Worm (Caenorhabditis elegans) whole organism, L1 larva: Measurements from ENCODE around the gene srt-50.

ENCODE experiments used
- C04F5.9 ChIP-seq: sonication (generic microtip); optimal IDR thresholded peaks from 2 replicates; lab custom pipeline; 2016; ENCODE audit warnings: missing genetic modification characterization, missing compliant biosample characterization
- aly-2 ChIP-seq: fragments of 150-350 bp; optimal IDR thresholded peaks from 2 replicates; lab custom pipeline; 2014; ENCODE audit warnings: missing biosample characterization, missing genetic modification characterization
- ama-1 ChIP-seq: fragments of 150-350 bp; optimal IDR thresholded peaks from 2 replicates; lab custom pipeline; 2014
- blmp-1 ChIP-seq: fragments of 150-350 bp; optimal IDR thresholded peaks from 2 replicates; lab custom pipeline; 2014; ENCODE audit warnings: missing biosample characterization, missing genetic modification characterization
- ceh-8 ChIP-seq: fragments of 200-800 bp; sonication (Bioruptor generic); optimal IDR thresholded peaks from 2 replicates; lab custom pipeline; 2018; ENCODE audit warnings: mild to moderate bottlenecking, missing genetic modification characterization, moderate library complexity, missing compliant biosample characterization
- ceh-90 ChIP-seq: sonication (generic microtip); optimal IDR thresholded peaks from 2 replicates; lab custom pipeline; 2016; ENCODE audit warnings: missing genetic modification characterization, missing compliant biosample characterization
- dpl-1 ChIP-seq, 3 experiments: fragments of 150-350 bp in 2 of 3; sonication (generic microtip) in 1 of 3; optimal IDR thresholded peaks; 2 replicates each; lab custom pipeline; 2014 to 2017; ENCODE audit warnings: missing biosample characterization in 3 of 3, missing genetic modification characterization in 3 of 3, missing genetic modification reagents in 3 of 3
- dsc-1 ChIP-seq: sonication (generic microtip); optimal IDR thresholded peaks from 2 replicates; lab custom pipeline; 2016; ENCODE audit warnings: mild to moderate bottlenecking, missing genetic modification characterization, missing compliant biosample characterization
- efl-1 ChIP-seq, 4 experiments: fragments of 150-350 bp; optimal IDR thresholded peaks in 3 of 4; peaks in 1 of 4; 1 replicate in 1 of 4; 2 replicates in 3 of 4; lab custom pipeline; 2014; ENCODE audit warnings: missing biosample characterization in 2 of 4, missing genetic modification characterization in 2 of 4, missing genetic modification reagents in 2 of 4
- ets-5 ChIP-seq: fragments of 200-800 bp; sonication (Bioruptor generic); IDR thresholded peaks from 2 replicates; pipeline ENCODE4 v1.3.6; 2022; ENCODE audit warnings: missing genetic modification characterization, missing compliant biosample characterization
- grh-1 ChIP-seq: fragments of 200-800 bp; sonication (Bioruptor generic); IDR thresholded peaks from 2 replicates; pipeline ENCODE4 v1.3.6; 2022; ENCODE audit warnings: missing genetic modification reagents, missing genetic modification characterization, missing compliant biosample characterization
- hlh-17 ChIP-seq: fragments of 200-800 bp; sonication (Bioruptor generic); optimal IDR thresholded peaks from 2 replicates; lab custom pipeline; 2018; ENCODE audit warnings: missing genetic modification characterization, mild to moderate bottlenecking, missing compliant biosample characterization, moderate library complexity, borderline replicate concordance
- hpl-2 ChIP-seq: fragments of 150-350 bp; optimal IDR thresholded peaks from 2 replicates; lab custom pipeline; 2014; ENCODE audit warnings: missing biosample characterization, missing genetic modification reagents, missing genetic modification characterization
- lsy-2 ChIP-seq, 2 experiments: fragments of 150-350 bp; optimal IDR thresholded peaks; 2 replicates each; lab custom pipeline; 2014; ENCODE audit warnings: missing biosample characterization in 2 of 2, missing genetic modification characterization in 2 of 2
- nhr-71 ChIP-seq: sonication (generic microtip); optimal IDR thresholded peaks from 2 replicates; lab custom pipeline; 2016; ENCODE audit warnings: mild to moderate bottlenecking, missing genetic modification characterization, moderate library complexity, missing compliant biosample characterization
- nhr-76 ChIP-seq: sonication (generic microtip); optimal IDR thresholded peaks from 2 replicates; lab custom pipeline; 2017; ENCODE audit warnings: missing biosample characterization, missing genetic modification characterization
- nhr-77 ChIP-seq: fragments of 150-350 bp; optimal IDR thresholded peaks from 2 replicates; lab custom pipeline; 2014; ENCODE audit warnings: missing biosample characterization, missing genetic modification characterization
- nhr-84 ChIP-seq: sonication (generic microtip); optimal IDR thresholded peaks from 2 replicates; lab custom pipeline; 2017; ENCODE audit warnings: missing biosample characterization, missing genetic modification characterization
- nhr-85 ChIP-seq: sonication (generic microtip); peaks from one replicate; lab custom pipeline; 2016; ENCODE audit warnings: missing genetic modification characterization, inconsistent platforms, missing compliant biosample characterization
- nhr-90 ChIP-seq: sonication (generic microtip); optimal IDR thresholded peaks from 2 replicates; lab custom pipeline; 2016; ENCODE audit warnings: mild to moderate bottlenecking, missing genetic modification characterization, missing compliant biosample characterization; ENCODE audit not compliant: poor library complexity
- rnt-1 ChIP-seq: sonication (generic microtip); optimal IDR thresholded peaks from 2 replicates; lab custom pipeline; 2016; ENCODE audit warnings: mild to moderate bottlenecking, missing genetic modification characterization, moderate library complexity, missing compliant biosample characterization
- snpc-4 ChIP-seq: fragments of 150-350 bp; optimal IDR thresholded peaks from 2 replicates; lab custom pipeline; 2014; ENCODE audit warnings: missing biosample characterization, missing genetic modification characterization
- sptf-1 ChIP-seq: fragments of 150-350 bp; optimal IDR thresholded peaks from 2 replicates; lab custom pipeline; 2014; ENCODE audit warnings: missing biosample characterization, missing genetic modification characterization
- swsn-7 ChIP-seq: sonication (generic microtip); optimal IDR thresholded peaks from 2 replicates; lab custom pipeline; 2016; ENCODE audit warnings: missing genetic modification characterization, missing compliant biosample characterization
- tbx-2 ChIP-seq: sonication (generic microtip); optimal IDR thresholded peaks from 2 replicates; lab custom pipeline; 2016; ENCODE audit warnings: missing genetic modification characterization, missing compliant biosample characterization
- unc-86 ChIP-seq: sonication (generic microtip); optimal IDR thresholded peaks from 2 replicates; lab custom pipeline; 2016; ENCODE audit warnings: missing genetic modification characterization, missing compliant biosample characterization
- vab-15 ChIP-seq: sonication (generic microtip); optimal IDR thresholded peaks from 2 replicates; lab custom pipeline; 2017; ENCODE audit warnings: missing genotype, mild to moderate bottlenecking, missing genetic modification characterization, missing compliant biosample characterization
- ztf-4 ChIP-seq: fragments of 150-350 bp; optimal IDR thresholded peaks from 2 replicates; lab custom pipeline; 2014; ENCODE audit warnings: missing biosample characterization, missing genetic modification characterization

Gene srt-50

DNA sequence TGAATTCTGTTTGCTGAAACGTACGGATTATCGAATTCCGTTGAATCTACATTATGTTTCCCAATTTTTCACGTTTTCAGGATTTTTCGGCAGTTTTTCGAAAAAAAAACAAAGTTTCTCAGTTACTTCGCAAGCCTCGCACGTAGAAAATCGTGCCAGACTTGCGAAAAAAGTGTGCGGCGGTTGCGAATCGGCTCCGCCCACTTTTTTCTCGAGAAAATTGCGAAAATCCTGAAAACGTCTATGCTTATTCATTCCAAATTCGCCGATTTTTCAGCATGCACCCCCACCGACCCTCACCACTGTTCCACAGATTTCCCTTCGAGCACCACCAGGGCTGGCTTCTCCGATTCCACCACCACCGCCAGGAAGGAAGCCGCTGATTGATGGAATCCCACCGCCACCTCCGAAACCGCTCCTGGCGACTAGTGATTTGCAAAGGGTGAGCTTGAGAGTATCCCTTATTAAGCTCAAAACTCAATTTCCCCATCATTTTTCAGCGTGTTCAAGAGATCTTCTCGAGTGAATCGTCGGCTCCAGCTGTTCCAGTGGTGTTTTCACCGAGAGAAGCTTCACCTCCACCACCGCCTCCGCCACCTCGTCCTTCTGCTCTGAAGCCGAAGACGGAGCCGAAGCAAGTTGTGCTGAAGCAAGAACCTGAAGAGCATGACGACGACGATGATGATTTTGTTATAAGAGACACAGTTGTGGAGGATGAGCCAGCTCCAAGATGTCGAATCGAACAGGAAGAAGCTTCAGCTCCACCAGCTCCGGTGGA lies 32.1 kb upstream of the srt-50 start:
- no peak for TF ChIP-seq blmp-1 (tag; lab: Kevin White, UChicago)
- TF ChIP-seq grh-1 (GFP tag; lab: Robert Waterston, UW) = no peak
- no peak for TF ChIP-seq nhr-77 (tag; lab: Kevin White, UChicago)
- no peak for TF ChIP-seq swsn-7 (tag; lab: Kevin White, UChicago)
- TF ChIP-seq ceh-8 = peak; percentile 8
- no peak for TF ChIP-seq efl-1 (optimal IDR thresholded peaks at IDR 0.05; lab: Kevin White, UChicago)
- peak in 1 of 2 experiments; percentile 14 for TF ChIP-seq efl-1 (GFP tag; optimal IDR thresholded peaks at IDR 0.05 in 1 of 2; lab: Kevin White, UChicago)

DNA sequence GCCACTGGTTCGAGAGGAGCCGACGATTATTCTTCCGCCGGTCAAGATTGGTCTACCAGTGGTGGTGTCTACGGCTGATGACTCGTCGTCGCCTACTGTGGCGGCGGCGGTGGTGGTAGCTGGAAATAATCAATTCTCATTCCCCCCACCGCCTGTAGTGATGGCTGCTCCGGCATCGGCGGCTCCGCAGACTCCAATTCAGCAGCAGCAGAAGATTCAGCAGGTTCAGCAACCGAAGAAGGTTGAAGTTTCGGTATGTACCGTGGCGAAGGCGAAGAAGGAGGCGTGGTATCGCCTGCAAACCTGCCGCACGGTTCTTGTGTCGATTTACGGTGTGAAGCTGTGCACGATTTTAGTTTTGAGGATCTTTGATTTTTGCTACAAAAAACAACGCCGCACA lies 28.3 kb upstream of the srt-50 start:
- TF ChIP-seq unc-86 = no peak
- no peak for TF ChIP-seq efl-1 (optimal IDR thresholded peaks at IDR 0.05; lab: Kevin White, UChicago)
- TF ChIP-seq efl-1 (GFP tag; optimal IDR thresholded peaks at IDR 0.05 in 1 of 2; lab: Kevin White, UChicago) = peak in 1 of 2 experiments; percentile 14
- TF ChIP-seq, all 84 proteins: peak for 1

DNA sequence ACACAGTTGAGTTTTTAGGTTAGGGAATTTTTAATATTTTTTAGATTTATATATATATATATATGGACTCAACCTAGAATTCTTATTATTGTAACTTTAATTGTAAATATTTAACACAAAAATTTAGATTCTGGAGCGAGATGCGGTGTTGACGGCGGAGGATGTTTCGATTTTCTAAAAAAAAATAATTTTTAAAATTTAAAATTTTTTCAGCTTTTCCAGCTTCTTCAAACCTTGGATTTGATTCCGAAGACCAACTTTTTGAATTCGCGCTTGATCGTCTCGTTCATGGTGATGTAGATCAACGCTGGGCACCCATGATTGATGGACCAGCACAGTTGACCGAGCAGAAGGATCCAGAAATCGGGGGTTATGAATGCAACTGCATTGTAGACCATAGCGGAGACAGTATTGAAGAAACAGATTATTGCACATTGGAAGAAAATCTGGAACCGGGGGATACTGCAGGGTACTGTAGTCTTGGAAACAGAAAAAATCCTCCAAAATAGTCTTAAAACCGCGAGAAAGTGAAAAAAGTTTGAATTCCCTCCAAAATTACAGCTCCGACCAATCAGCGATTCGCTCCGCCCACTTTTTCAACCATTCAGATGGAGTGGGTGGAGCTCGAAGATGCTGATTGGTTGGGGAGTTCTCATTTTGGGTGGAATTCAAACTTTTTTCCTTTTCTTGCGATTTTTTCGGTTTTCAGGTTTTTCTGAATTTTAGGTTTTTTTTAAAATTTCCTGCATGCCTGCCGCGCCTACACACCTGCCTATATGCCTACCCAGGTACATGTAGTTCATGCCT lies 25.0 kb upstream of the srt-50 start:
- TF ChIP-seq rnt-1 (tag; lab: Kevin White, UChicago) = peak; percentile 9
- peak; percentile 64 for TF ChIP-seq nhr-85 (tag; lab: Kevin White, UChicago)
- TF ChIP-seq efl-1 (optimal IDR thresholded peaks at IDR 0.05; lab: Kevin White, UChicago) = peak; percentile 17 to 60
- TF ChIP-seq efl-1 (GFP tag; optimal IDR thresholded peaks at IDR 0.05 in 1 of 2; lab: Kevin White, UChicago) = peak; percentile 73 to 86
- TF ChIP-seq nhr-90 (tag; lab: Kevin White, UChicago) = peak; percentile 16
- peak; percentile 42 for TF ChIP-seq ama-1 (lab: Kevin White, UChicago)
- peak; percentile 32; the same call in 1 of the 2 replicates for TF ChIP-seq grh-1 (GFP tag; lab: Robert Waterston, UW)
- TF ChIP-seq dpl-1 (GFP tag; optimal IDR thresholded peaks at IDR 0.05; lab: Kevin White, UChicago) = peak in 2 of 3 experiments; percentile 29 to 35
- TF ChIP-seq nhr-76 (tag; lab: Kevin White, UChicago) = no peak
- peak; percentile 56 for TF ChIP-seq nhr-71 (tag; lab: Kevin White, UChicago)
- peak; percentile 91 for TF ChIP-seq aly-2 (tag; lab: Kevin White, UChicago)
- TF ChIP-seq lsy-2 (tag; optimal IDR thresholded peaks at IDR 0.05; lab: Kevin White, UChicago) = no peak
- TF ChIP-seq ztf-4 (tag; lab: Kevin White, UChicago) = peak; percentile 71
- TF ChIP-seq ets-5 (GFP tag; lab: Robert Waterston, UW) = no peak
- TF ChIP-seq, all 84 proteins: peak for 10

DNA sequence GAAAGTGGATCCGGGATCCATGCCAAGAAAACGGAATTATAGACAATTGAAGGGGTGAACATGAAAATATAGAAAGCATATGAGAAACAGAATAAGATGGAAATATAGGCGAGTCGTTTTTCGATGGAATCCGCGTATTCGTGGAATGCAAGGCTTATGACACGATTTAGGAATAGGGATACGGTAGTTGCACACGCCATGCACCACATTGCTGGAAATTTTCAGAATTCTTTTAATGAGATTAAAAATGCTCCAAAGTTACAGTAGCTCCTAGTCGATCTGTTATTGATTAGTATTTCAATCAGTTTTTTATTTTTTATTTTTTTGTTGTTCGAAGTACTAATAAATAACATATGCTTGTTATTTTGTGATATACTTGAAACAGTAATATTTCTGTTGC lies 23.4 kb upstream of the srt-50 start:
- TF ChIP-seq snpc-4 (no peak), efl-1 (optimal IDR thresholded peaks at IDR 0.05; lab: Kevin White, UChicago) (no peak), efl-1 (GFP tag; optimal IDR thresholded peaks at IDR 0.05 in 1 of 2; lab: Kevin White, UChicago) (peak in 1 of 2 experiments; percentile 82)

DNA sequence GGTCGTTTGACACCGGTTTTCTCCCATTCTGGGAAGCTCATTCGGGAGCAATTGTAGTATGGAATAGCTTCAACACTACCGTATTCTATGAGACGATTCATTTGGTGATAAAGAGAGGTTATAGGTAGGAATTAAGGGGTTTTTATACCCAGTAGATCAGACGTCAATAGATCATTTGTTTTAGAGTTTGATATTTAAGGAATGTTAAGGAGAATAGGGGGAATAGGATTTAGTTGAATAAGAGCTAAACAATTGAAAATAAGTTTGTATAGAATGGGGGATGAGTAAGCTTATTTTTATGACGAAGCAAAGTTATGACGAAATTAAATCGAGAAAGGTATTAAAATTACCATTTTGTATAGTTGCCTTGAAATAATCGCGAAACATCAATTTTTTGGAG lies 21.2 kb upstream of the srt-50 start, which contains the start of gene srt-47:
Gene srt-47 (minus strand): TSS at position 101 of the 400 bp plus-strand sequence.
- no peak for TF ChIP-seq nhr-77 (tag; lab: Kevin White, UChicago)
- TF ChIP-seq vab-15 (tag; lab: Kevin White, UChicago) = no peak
- TF ChIP-seq C04F5.9 (tag; lab: Kevin White, UChicago) = no peak
- no peak for TF ChIP-seq nhr-85 (tag; lab: Kevin White, UChicago)
- TF ChIP-seq aly-2 (tag; lab: Kevin White, UChicago) = no peak
- TF ChIP-seq ceh-90 (tag; lab: Kevin White, UChicago) = no peak
- TF ChIP-seq, all 84 proteins: peak for 0

DNA sequence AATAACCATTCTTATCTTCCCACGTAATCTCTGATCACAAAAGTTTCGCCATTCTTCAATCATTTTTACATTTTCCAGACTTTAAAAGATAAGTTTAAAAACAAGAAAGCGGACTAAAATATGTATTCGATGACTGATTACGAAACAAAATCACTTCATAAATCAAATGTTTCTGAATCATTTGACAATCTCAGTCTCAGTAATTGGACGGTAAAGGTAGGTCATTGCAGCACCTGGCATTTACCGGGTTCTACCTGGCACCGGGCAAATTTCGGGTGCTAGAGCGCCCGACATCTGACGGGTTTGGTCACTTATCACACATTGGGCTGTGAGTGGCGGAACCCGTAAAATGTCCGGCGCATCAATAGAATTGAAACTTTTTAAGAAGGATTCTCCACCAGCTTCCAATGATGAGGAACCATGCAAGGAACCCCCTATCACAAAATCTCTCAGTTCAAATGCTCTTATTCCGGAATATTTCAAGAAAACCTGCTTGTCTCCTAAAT lies 18.4 kb upstream of the srt-50 start, which contains the start of gene Y41E3.19:
Gene Y41E3.19 (plus strand): TSS at position 51 of the 506 bp plus-strand sequence.
- TF ChIP-seq sptf-1 = no peak
- no peak for TF ChIP-seq efl-1 (optimal IDR thresholded peaks at IDR 0.05; lab: Kevin White, UChicago)
- TF ChIP-seq efl-1 (GFP tag; optimal IDR thresholded peaks at IDR 0.05 in 1 of 2; lab: Kevin White, UChicago) = peak in 1 of 2 experiments; percentile 2

DNA sequence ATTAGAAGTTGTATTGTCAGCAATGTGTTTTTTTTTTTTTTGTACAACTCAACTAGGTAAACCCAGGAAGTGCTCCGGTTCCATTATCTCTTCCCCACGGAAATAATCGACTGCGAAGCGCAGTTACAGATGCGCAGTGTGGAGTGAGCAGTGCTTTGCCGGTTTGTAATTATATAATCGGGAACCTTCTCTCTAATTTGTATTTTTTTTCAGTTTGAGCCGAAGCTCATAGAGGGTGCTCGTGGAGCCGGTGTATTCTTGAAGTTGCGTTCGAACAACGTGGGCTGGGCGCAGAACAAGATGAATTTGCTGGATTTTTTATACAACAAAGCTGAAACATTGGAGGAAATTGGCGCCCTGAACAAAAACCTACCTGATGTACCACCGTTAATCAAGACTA lies 16.5 kb upstream of the srt-50 start, which contains the start of gene Y41E3.13:
Gene Y41E3.13 (plus strand): TSS at position 301 of the 400 bp plus-strand sequence.
- TF ChIP-seq hpl-2 (GFP tag; lab: Kevin White, UChicago) = no peak
- TF ChIP-seq nhr-84 (tag; lab: Kevin White, UChicago) = no peak
- TF ChIP-seq dsc-1 (tag; lab: Kevin White, UChicago) = no peak
- no peak for TF ChIP-seq snpc-4
- TF ChIP-seq tbx-2 = no peak
- TF ChIP-seq hlh-17 = no peak
- TF ChIP-seq ceh-8 = no peak
- no peak for TF ChIP-seq nhr-85 (tag; lab: Kevin White, UChicago)
- TF ChIP-seq nhr-71 (tag; lab: Kevin White, UChicago) = no peak
